Fruit fly (Drosophila melanogaster) S2 (cell line): ENCODE measurements around the gene CG3337.

Experiments used
- CG8478 ChIP-seq: fragments of >200 bp; optimal IDR thresholded peaks from 2 replicates; lab custom pipeline; 2018
- CTCF ChIP-seq, 2 experiments: fragments of >200 bp; optimal IDR thresholded peaks; 2 replicates each; lab custom pipeline; 2018

The CG3337 gene

DNA sequence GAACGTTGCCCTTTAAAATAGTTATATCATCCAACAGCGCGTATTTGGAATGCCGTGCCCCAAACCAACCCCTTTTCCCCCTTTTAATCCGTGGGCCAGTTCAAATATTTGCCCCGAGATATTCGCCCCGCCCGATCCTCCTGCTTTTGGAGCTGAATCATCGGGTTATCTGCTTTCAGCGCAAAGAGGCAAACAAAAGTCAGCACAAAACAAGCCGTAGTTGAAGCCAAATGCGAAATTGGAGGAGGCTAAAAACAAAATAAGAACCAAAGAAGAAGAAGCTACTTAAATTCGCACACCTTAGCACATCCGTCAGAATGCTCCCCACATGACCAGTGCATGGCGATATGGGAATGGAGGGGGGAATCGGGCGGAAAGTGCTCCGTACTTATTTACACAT lies 25.8 kb downstream of the CG3337 start:
- no peak for TF ChIP-seq CTCF (optimal IDR thresholded peaks at IDR 0.05; lab: Kevin White, UChicago)
- no peak for TF ChIP-seq CG8478 (lab: Kevin White, UChicago)

DNA sequence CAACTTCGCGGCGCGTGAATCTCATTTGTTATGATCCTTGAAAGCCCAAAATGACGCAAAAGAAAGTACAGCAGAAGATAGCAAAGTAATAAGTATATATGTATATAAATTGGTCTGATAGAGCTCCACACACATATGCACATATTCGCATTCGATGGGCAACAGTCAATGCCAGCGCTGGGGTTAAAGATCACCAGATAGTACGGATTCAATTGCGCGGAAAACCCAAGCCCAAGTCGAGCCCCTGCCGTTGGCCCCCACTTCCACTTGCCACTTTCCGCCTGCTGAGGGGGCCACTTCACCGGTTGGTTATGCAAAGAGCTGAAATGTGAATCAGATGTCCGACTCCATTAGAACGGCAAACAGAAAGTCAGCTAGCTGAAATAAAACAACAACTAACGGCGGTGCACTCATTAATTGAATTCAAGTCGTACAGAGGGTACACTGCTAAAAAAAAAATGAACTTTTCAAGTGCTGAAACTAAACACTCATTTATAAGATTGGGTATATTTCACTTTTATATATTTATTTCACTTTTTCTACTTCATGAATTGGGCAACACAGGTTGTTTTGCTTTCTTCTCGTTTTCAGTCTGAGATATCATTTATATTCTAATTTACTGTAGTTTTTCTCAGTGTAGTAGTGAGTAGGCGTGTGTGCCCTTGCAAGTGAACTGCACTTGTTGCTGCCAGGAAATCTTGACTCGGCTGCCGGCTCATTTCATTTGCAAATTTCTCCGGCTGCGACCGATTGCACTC lies 28.0 kb downstream of the CG3337 start:
- TF ChIP-seq CTCF (optimal IDR thresholded peaks at IDR 0.05; lab: Kevin White, UChicago), result no peak
- no peak for TF ChIP-seq CG8478 (lab: Kevin White, UChicago)

DNA sequence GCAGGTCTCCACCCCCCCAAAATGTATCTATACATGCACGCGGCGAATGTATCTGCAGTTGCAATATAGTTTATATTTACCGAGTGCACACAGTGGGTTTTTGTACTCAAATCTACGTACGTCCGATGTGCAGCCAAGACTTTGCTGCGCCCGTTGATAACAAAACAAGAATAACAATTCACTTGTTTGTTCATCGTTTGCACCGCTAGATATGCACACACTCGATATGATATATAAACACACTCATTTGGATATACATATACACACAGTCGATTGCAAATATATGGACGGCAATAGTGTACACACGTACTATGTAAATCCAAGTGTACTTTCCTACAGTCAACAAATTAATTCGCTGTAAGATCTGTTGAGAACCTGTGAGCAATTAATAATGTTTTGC lies 29.6 kb downstream of the CG3337 start:
- TF ChIP-seq CG8478 (lab: Kevin White, UChicago) (no peak), CTCF (optimal IDR thresholded peaks at IDR 0.05; lab: Kevin White, UChicago) (no peak)

DNA sequence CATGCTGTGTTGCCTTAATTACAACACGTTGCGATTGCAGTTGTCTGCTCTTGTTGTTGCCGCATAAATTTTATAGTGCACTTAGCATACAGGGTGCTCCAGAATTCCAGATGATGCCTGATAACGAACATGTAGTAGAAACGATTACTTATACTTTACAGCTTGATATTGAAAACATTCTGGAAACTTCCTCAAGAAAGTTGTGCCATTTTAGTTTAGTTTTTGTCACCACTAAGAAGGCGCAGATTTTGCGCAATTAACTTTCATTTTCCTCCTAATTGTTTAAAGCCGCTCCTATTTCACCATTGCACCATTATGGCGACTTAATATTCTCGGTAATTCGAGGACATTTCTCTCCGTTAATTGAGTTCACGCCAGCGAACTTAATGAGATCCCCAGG lies 31.1 kb downstream of the CG3337 start:
- TF ChIP-seq CG8478 (lab: Kevin White, UChicago), result no peak
- no peak for TF ChIP-seq CTCF (optimal IDR thresholded peaks at IDR 0.05; lab: Kevin White, UChicago)

DNA sequence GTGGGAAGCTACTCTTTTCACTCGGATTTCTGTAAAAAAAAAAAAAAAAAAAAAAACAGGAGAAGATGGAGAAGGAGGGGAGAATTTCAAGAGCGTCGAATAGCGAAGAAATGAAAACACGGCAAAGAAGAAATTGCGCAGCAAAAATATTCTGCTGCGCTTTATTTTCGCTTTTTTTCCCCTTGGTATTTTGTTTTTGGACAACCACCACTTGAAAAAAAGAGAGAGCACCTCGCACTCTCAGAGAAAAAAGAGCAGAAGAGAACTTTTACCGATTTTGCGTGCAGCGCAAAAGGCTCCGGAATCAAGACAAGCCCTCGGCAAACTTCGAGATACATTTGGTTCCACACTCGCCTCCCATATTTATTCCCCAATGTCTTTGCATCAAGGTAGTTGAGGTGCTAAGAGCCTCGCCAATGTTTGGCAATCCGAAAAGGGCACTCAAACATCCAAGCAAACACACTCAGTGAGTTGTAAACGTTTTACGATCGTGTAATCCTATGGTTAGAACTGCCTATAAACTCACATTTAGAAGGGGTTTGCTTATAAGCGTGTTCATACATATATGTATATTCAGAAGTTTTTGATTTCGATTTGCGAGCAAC lies 32.5 kb downstream of the CG3337 start:
- no peak for TF ChIP-seq CTCF (optimal IDR thresholded peaks at IDR 0.05; lab: Kevin White, UChicago)

DNA sequence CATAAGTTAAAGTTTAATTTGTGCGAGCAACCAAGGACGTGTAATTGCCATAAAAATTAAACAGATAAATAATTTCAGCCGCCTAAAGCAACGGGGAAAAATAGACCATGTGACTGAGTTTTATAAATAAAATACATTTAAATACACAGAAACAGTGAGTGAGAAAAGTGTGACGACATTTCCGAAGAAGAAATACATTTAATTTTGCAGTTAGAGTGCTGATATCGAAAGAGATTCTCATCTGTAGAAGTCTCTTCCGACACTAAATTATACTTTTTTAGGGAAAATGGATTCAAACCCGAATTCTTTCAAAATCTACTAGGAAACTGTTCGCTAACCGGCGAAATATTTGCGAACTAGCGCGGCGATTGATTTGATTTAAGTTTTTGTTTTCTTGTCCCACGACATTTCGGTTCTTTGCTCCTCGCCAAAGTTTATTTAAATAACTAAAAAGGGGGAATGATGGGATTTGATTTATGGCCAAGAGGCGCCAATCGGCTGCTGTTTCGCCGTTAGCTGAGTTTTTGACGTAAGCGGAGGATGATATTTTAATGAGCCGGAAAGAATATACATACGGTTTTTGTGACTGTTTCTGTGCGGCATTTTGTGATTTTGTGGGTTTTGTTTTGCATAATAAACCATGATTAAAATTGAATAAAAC lies 33.7 kb downstream of the CG3337 start:
- TF ChIP-seq CG8478 (lab: Kevin White, UChicago) (no peak), CTCF (optimal IDR thresholded peaks at IDR 0.05; lab: Kevin White, UChicago) (no peak)

DNA sequence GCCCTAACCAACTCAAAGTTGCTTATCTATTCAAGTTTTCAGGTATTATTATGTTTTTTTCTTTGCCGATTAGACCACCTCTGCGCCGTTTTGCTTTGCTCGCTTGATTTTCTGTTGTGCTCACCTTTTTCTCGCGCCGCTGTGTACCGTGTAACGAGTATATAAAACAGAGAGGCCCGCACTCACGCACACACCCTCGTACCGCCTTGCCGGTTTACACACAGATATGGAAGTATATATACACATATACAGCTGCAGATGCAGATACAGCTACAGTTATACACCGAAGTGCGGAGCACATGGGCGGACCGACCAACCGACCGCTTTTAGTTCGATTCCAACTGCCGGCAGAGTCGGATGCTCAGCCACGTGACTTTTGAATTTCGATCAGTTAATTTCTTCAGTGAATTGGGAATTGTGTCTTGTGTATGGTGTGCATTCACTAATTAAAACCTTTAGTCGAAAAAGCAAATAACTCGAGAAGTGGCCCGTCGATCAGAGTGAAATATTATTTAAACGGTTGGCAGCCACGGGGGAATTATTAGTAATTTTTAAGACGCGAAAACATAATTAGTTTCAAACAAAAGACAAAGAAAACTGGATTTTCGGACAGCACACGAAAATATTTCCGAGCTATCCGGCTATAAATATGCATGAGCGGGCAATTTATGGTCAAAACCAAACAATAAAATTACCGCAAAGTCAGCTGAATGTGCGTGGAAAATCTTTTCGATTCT lies 34.7 kb downstream of the CG3337 start:
- TF ChIP-seq CTCF (optimal IDR thresholded peaks at IDR 0.05; lab: Kevin White, UChicago) (no peak), CG8478 (lab: Kevin White, UChicago) (no peak)

DNA sequence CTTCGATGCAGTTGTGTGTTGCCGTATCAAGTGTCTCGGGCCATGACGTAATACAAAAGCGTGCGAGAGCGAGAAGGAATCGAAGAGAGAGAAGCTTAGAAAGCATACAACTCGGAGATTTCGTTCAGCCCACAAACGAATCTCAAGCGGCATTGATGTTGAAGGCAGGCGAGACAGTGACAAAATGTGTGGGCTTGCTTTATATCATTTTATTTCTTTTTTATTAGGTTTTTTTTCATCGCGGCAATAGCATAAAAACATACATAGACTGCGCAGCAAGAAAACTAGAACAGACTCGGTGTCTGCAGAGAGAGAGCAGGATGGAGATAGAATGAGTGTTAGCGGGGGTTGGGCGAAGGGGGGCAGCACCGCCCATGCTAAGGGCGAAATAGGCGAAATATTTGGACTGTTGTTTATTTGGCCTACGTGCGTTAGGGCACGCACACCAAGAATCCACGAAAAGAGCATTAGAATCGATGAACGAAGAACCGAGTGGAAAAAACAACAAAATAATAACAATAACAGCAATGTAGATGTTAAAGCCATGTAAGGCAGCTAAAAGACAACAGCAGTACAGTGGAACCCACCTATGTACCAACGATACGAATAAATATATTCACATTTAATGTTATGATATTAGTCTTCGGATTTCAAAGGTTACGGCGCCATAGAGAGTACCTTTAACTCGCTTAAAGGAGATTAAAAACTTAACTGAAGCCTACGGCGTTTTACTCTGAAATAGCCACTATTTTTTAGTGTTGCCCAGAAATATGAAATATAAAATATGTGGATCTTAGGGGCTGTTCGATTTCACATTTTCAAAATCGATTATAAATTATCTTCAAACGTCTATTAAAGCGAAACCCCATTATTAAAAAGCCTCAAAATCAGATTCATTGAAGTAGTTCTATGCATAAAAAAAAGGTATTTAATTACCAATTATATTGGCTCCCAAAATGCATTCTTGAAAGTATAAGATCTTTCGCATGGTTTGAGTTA lies 35.7 kb downstream of the CG3337 start:
- TF ChIP-seq CTCF (optimal IDR thresholded peaks at IDR 0.05; lab: Kevin White, UChicago) (no peak), CG8478 (lab: Kevin White, UChicago) (no peak)

DNA sequence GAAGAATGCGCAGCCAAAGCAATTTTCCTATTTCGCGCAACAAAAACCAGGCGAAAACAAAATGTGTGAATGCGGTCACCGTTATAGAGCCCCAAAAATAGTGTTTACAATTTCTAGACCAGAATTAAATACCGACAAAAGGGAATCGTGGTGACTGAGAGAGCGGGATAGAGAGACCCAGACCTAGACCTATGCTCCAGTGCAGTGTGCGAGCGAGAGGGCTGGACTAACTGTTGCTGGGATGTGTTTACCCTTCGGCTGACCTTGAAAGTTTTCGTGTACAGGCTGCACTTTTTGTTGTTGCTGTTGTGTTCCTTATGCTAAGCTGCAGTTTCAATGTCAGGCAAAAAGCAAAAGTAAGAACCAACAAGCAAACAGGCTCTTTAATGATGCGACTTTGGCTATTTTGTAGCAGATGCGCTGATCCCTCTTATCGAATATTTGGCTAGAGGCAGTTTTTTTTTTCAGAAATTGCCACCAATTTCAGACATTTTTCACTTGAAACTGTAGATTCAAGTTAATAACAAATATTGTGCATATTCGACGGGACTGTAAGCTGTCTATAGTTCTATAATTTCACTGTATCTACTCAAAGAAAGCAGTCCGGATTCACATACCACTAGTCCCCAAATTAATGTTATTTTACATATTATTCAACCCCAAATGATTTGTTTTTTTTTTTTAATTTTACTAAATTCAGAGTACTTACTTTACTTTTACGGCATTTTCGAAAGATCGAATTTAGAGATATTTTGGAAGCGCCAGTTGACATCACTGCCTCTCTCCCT lies 36.6 kb downstream of the CG3337 start:
- TF ChIP-seq CTCF (optimal IDR thresholded peaks at IDR 0.05; lab: Kevin White, UChicago) (no peak), CG8478 (lab: Kevin White, UChicago) (no peak)

DNA sequence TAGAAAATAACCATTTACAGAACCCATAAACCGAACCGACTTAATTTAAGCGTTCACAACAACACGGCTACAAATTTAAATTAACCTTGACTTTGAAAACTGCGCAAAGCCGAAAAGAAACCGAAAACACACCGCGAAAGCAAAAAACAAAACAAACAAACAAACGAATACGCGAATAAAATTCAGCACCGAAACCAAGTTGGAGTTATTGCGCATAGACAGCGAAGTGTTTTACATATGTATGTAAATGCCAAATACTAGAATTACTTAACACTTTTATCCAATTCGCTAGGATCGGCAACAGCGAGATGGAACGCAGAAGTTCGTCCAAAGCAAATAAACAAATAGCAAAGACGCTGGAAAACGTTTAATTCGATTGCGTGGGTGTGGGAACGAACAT lies 37.7 kb downstream of the CG3337 start:
- TF ChIP-seq CTCF (optimal IDR thresholded peaks at IDR 0.05; lab: Kevin White, UChicago) (no peak), CG8478 (lab: Kevin White, UChicago) (no peak)

DNA sequence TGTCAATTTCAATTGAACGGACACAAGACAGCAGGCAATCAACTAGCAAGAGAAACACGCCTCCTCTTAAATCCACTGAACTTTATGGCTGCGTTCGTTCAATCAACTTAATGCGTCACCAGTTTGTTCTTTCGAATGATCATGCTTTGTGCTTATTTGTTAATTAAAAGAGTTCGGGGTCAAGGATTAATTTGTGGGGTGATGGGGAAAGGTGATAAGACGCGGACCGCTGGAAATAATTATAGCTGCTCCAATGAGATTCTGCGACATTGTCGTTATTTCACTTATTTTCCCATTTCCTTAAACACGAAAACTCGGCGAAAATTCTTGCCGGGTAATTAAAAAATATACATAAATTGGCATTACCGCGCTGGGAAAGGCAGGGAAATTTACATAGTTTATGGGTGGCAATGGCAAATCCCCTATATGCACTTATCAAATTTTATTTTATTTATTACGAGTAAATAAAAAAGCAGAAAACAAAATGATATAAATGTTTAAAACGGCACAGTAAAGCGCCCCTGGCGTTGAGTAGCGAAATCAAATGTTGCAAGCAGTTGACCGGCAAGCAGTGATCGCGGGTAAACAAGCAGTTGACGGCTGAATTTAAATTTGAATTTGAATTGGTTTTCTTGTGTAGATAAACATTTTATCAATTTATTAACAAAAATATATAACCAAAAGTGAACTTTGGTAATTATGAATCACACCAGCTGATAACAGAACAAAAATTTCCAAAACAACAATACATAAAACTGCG lies 38.8 kb downstream of the CG3337 start:
- TF ChIP-seq CG8478 (lab: Kevin White, UChicago), result no peak
- peak; percentile 84 to 95 for TF ChIP-seq CTCF (optimal IDR thresholded peaks at IDR 0.05; lab: Kevin White, UChicago)

DNA sequence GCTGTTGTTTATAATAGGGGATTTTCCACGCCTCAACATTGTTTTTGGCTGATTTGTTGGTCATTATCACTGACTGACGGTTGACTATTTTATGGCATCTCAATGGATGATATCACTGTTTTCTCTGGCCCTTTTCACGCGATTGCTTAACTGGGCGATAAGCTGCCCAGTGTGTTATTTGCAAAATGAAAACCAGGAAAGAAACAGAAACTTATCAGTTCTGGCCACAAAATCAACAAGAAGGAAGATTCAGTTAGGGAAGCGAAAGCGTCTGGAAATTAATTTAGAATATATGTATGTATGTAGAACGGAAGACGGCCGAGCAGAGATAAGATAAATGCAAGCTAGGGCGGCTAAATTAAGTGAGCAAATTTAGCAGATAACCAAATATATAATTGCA lies 41.4 kb downstream of the CG3337 start:
- TF ChIP-seq CG8478 (lab: Kevin White, UChicago) (no peak), CTCF (optimal IDR thresholded peaks at IDR 0.05; lab: Kevin White, UChicago) (no peak)
